Worm (Caenorhabditis elegans) whole organism, young adult: Measurements from ENCODE around the gene msp-77.

Source experiments
- B0261.1 ChIP-seq: sonication (generic microtip); optimal IDR thresholded peaks from 2 replicates; lab custom pipeline; 2016; ENCODE audit warnings: mild to moderate bottlenecking, missing genetic modification characterization, moderate library complexity, missing compliant biosample characterization
- F22D6.2 ChIP-seq: sonication (generic microtip); optimal IDR thresholded peaks from 2 replicates; lab custom pipeline; 2016; ENCODE audit warnings: mild to moderate bottlenecking, missing genetic modification characterization, missing compliant biosample characterization
- F33H1.4 ChIP-seq: fragments of 200-800 bp; sonication (Bioruptor generic); IDR thresholded peaks from 2 replicates; pipeline ENCODE4 v1.3.6; 2022; ENCODE audit warnings: missing genetic modification reagents, missing genetic modification characterization, missing compliant biosample characterization
- F37B4.10 ChIP-seq: fragments of 200-800 bp; sonication (Bioruptor generic); IDR thresholded peaks from 2 replicates; pipeline ENCODE4 v1.3.6; 2022; ENCODE audit warnings: missing genetic modification characterization, missing compliant biosample characterization
- F55B11.4 ChIP-seq: sonication (generic microtip); optimal IDR thresholded peaks from 2 replicates; lab custom pipeline; 2016; ENCODE audit warnings: missing compliant biosample characterization, missing genetic modification characterization, borderline replicate concordance; ENCODE audit not compliant: insufficient read depth
- Y56A3A.18 ChIP-seq: fragments of 200-800 bp; sonication (Bioruptor generic); IDR thresholded peaks from 2 replicates; pipeline ENCODE4 v1.3.6; 2022; ENCODE audit warnings: missing genetic modification reagents, missing genetic modification characterization, missing compliant biosample characterization
- ZK185.1 ChIP-seq: sonication (generic microtip); optimal IDR thresholded peaks from 2 replicates; lab custom pipeline; 2016; ENCODE audit warnings: mild to moderate bottlenecking, missing genetic modification characterization, missing compliant biosample characterization; ENCODE audit not compliant: poor library complexity, severe bottlenecking
- akir-1 ChIP-seq: fragments of 200-800 bp; sonication (Bioruptor generic); optimal IDR thresholded peaks from 2 replicates; lab custom pipeline; 2018; ENCODE audit warnings: mild to moderate bottlenecking, missing genetic modification characterization, moderate library complexity, missing compliant biosample characterization
- aptf-2 ChIP-seq: fragments of 200-800 bp; sonication (Bioruptor generic); conservative IDR thresholded peaks from 2 replicates; pipeline ENCODE4 v1.3.6; 2022; ENCODE audit warnings: missing genetic modification reagents, missing genetic modification characterization, missing compliant biosample characterization
- atf-7 ChIP-seq: sonication (generic microtip); optimal IDR thresholded peaks from 2 replicates; lab custom pipeline; 2017; ENCODE audit warnings: mild to moderate bottlenecking, missing genetic modification characterization, missing compliant biosample characterization
- athp-1 ChIP-seq: sonication (generic microtip); optimal IDR thresholded peaks from 2 replicates; lab custom pipeline; 2017; ENCODE audit warnings: mild to moderate bottlenecking, missing genetic modification characterization, missing compliant biosample characterization
- bed-1 ChIP-seq: fragments of 200-800 bp; sonication (Bioruptor generic); IDR thresholded peaks from 2 replicates; pipeline ENCODE4 v1.3.6; 2022; ENCODE audit warnings: missing genetic modification reagents, missing genetic modification characterization, missing compliant biosample characterization
- cebp-2 ChIP-seq: fragments of 200-800 bp; sonication (Bioruptor generic); IDR thresholded peaks from 2 replicates; pipeline ENCODE4 v1.3.6; 2022; ENCODE audit warnings: missing genetic modification characterization, missing compliant biosample characterization
- ceh-27 ChIP-seq: fragments of 200-800 bp; sonication (Bioruptor generic); optimal IDR thresholded peaks from 2 replicates; lab custom pipeline; 2018; ENCODE audit warnings: mild to moderate bottlenecking, missing genetic modification characterization, moderate library complexity, missing compliant biosample characterization
- die-1 ChIP-seq: sonication (generic microtip); optimal IDR thresholded peaks from 2 replicates; lab custom pipeline; 2016; ENCODE audit warnings: missing genotype, mild to moderate bottlenecking, missing genetic modification characterization, missing compliant biosample characterization
- dox-1 ChIP-seq: fragments of 200-800 bp; sonication (Bioruptor generic); IDR thresholded peaks from 2 replicates; pipeline ENCODE4 v1.3.6; 2022; ENCODE audit warnings: missing genetic modification reagents, missing genetic modification characterization, missing compliant biosample characterization
- efl-1 ChIP-seq: fragments of 150-350 bp; optimal IDR thresholded peaks from 2 replicates; lab custom pipeline; 2014; ENCODE audit warnings: missing biosample characterization, missing genetic modification reagents, missing genetic modification characterization
- egl-18 ChIP-seq: fragments of 200-800 bp; sonication (Bioruptor generic); IDR thresholded peaks from 2 replicates; pipeline ENCODE4 v1.3.6; 2022; ENCODE audit warnings: missing genetic modification reagents, missing genetic modification characterization, missing compliant biosample characterization
- ets-4 ChIP-seq: fragments of 200-800 bp; sonication (Bioruptor generic); optimal IDR thresholded peaks from 2 replicates; lab custom pipeline; 2018; ENCODE audit warnings: mild to moderate bottlenecking, missing genetic modification characterization, missing compliant biosample characterization
- hlh-12 ChIP-seq: sonication (generic microtip); optimal IDR thresholded peaks from 2 replicates; lab custom pipeline; 2016; ENCODE audit warnings: missing genetic modification characterization, missing compliant biosample characterization
- hmg-1.2 ChIP-seq: fragments of 200-800 bp; sonication (Bioruptor generic); IDR thresholded peaks from 2 replicates; pipeline ENCODE4 v1.3.6; 2022; ENCODE audit warnings: missing genetic modification reagents, missing genetic modification characterization, missing compliant biosample characterization
- lag-1 ChIP-seq: fragments of 200-800 bp; sonication (Bioruptor generic); IDR thresholded peaks from 2 replicates; pipeline ENCODE4 v1.3.6; 2022; ENCODE audit warnings: missing genetic modification reagents, missing genetic modification characterization, missing compliant biosample characterization
- lin-40 ChIP-seq: sonication (generic microtip); optimal IDR thresholded peaks from 2 replicates; lab custom pipeline; 2016; ENCODE audit warnings: missing genetic modification characterization, mild to moderate bottlenecking, missing compliant biosample characterization, missing genotype, missing genetic modification reagents
- lsl-1 ChIP-seq: fragments of 200-800 bp; sonication (Bioruptor generic); optimal IDR thresholded peaks from 2 replicates; lab custom pipeline; 2018; ENCODE audit warnings: mild to moderate bottlenecking, missing genetic modification characterization, moderate library complexity, missing compliant biosample characterization
- madf-10 ChIP-seq: sonication (generic microtip); optimal IDR thresholded peaks from 2 replicates; lab custom pipeline; 2016; ENCODE audit warnings: mild to moderate bottlenecking, missing genetic modification characterization, missing compliant biosample characterization
- madf-3 ChIP-seq: fragments of 200-800 bp; sonication (Bioruptor generic); IDR thresholded peaks from 2 replicates; pipeline ENCODE4 v1.3.6; 2022; ENCODE audit warnings: missing genetic modification reagents, missing genetic modification characterization, missing compliant biosample characterization
- mel-28 ChIP-seq: sonication (generic microtip); optimal IDR thresholded peaks from 2 replicates; lab custom pipeline; 2016; ENCODE audit warnings: borderline replicate concordance, mild to moderate bottlenecking, missing genetic modification characterization, missing compliant biosample characterization
- sdz-38 ChIP-seq: sonication (generic microtip); optimal IDR thresholded peaks from 2 replicates; lab custom pipeline; 2016; ENCODE audit warnings: missing genotype, missing genetic modification characterization, missing compliant biosample characterization
- sea-2 ChIP-seq: fragments of 200-800 bp; sonication (Bioruptor generic); IDR thresholded peaks from 2 replicates; pipeline ENCODE4 v1.3.6; 2022; ENCODE audit warnings: missing genetic modification characterization, missing compliant biosample characterization
- snpc-1.1 ChIP-seq: sonication (generic microtip); optimal IDR thresholded peaks from 2 replicates; lab custom pipeline; 2017; ENCODE audit warnings: missing genetic modification characterization, mild to moderate bottlenecking, missing compliant biosample characterization, antibody characterized with exemption, moderate library complexity, missing genotype, missing genetic modification reagents; ENCODE audit not compliant: insufficient read depth
- snpc-3.4 ChIP-seq: sonication (generic microtip); optimal IDR thresholded peaks from 2 replicates; lab custom pipeline; 2017; ENCODE audit warnings: missing genetic modification characterization, mild to moderate bottlenecking, missing compliant biosample characterization, antibody characterized with exemption, moderate library complexity, missing genotype, missing genetic modification reagents
- sptf-2 ChIP-seq: fragments of 200-800 bp; sonication (Bioruptor generic); optimal IDR thresholded peaks from 2 replicates; lab custom pipeline; 2018; ENCODE audit warnings: mild to moderate bottlenecking, missing genetic modification characterization, missing compliant biosample characterization
- zfh-2 ChIP-seq: fragments of 200-800 bp; sonication (Bioruptor generic); conservative IDR thresholded peaks from 2 replicates; pipeline ENCODE4 v1.3.6; 2022; ENCODE audit warnings: missing genetic modification reagents, missing genetic modification characterization, missing compliant biosample characterization
- ztf-26 ChIP-seq: sonication (generic microtip); optimal IDR thresholded peaks from 2 replicates; lab custom pipeline; 2017; ENCODE audit warnings: missing genetic modification characterization, missing compliant biosample characterization
- ztf-3 ChIP-seq: fragments of 200-800 bp; sonication (Bioruptor generic); optimal IDR thresholded peaks from 2 replicates; lab custom pipeline; 2018; ENCODE audit warnings: mild to moderate bottlenecking, missing genetic modification characterization, missing compliant biosample characterization

msp-77 gene

ce11 chrIV:9918021-9918420 is 23.6 kb downstream of the msp-77 start:
- TF ChIP-seq F33H1.4 = no peak
- no peak for TF ChIP-seq ztf-3 (GFP tag; lab: Kevin White, UChicago)
- TF ChIP-seq ztf-26 (tag; lab: Kevin White, UChicago) = no peak
- TF ChIP-seq madf-3 = no peak
- TF ChIP-seq efl-1 (GFP tag; lab: Kevin White, UChicago) = no peak
- no peak for TF ChIP-seq sea-2 (GFP tag; lab: Robert Waterston, UW)
- TF ChIP-seq lin-40 (tag; lab: Kevin White, UChicago) = no peak
- no peak for TF ChIP-seq hlh-12 (tag; lab: Kevin White, UChicago)
- no peak for TF ChIP-seq F37B4.10 (GFP tag; lab: Robert Waterston, UW)
- TF ChIP-seq, all 124 proteins: peak for 0

ce11 chrIV:9920426-9920825 is 26.0 kb downstream of the msp-77 start:
- TF ChIP-seq atf-7 (no peak), sdz-38 (tag; lab: Kevin White, UChicago) (no peak), mel-28 (tag; lab: Kevin White, UChicago) (no peak), F55B11.4 (tag; lab: Kevin White, UChicago) (no peak), zfh-2 (GFP tag; lab: Robert Waterston, UW) (no peak), ets-4 (GFP tag; lab: Kevin White, UChicago) (no peak), die-1 (tag; lab: Kevin White, UChicago) (no peak), snpc-3.4 (tag; lab: Kevin White, UChicago) (no peak)

- TF ChIP-seq egl-18 (GFP tag; lab: Robert Waterston, UW) (no peak), F22D6.2 (tag; lab: Kevin White, UChicago) (no peak), ceh-27 (no peak), lin-40 (tag; lab: Kevin White, UChicago) (no peak), ZK185.1 (tag; lab: Kevin White, UChicago) (no peak), hmg-1.2 (GFP tag; lab: Robert Waterston, UW) (no peak), cebp-2 (no peak), dox-1 (GFP tag; lab: Robert Waterston, UW) (no peak), Y56A3A.18 (GFP tag; lab: Robert Waterston, UW) (no peak), ztf-3 (GFP tag; lab: Kevin White, UChicago) (no peak), akir-1 (GFP tag; lab: Kevin White, UChicago) (no peak), sptf-2 (GFP tag; lab: Kevin White, UChicago) (no peak), snpc-1.1 (tag; lab: Kevin White, UChicago) (no peak), B0261.1 (tag; lab: Kevin White, UChicago) (no peak), bed-1 (no peak), madf-10 (tag; lab: Kevin White, UChicago) (no peak), aptf-2 (no peak), athp-1 (tag; lab: Kevin White, UChicago) (no peak), lag-1 (GFP tag; lab: Robert Waterston, UW) (no peak), lsl-1 (GFP tag; lab: Kevin White, UChicago) (no peak)
Measured at ce11 chrIV:9924419-9924818, 30.0 kb downstream of the msp-77 start.
